Worm (Caenorhabditis elegans) whole organism, midembryonic: ENCODE measurements around the gene F22F4.4.

ENCODE experiments used
- cog-1 ChIP-seq: sonication (generic microtip); optimal IDR thresholded peaks from 2 replicates; lab custom pipeline; 2016; ENCODE audit warnings: missing genetic modification characterization, missing compliant biosample characterization
- ref-1 ChIP-seq: fragments of 200-800 bp; sonication (Bioruptor generic); conservative IDR thresholded peaks from 2 replicates; pipeline ENCODE4 v1.3.6; 2022; ENCODE audit warnings: missing genetic modification reagents, missing genetic modification characterization, missing compliant biosample characterization
- tab-1 ChIP-seq: fragments of 200-800 bp; sonication (Bioruptor generic); IDR thresholded peaks from 2 replicates; pipeline ENCODE4 v1.3.6; 2022; ENCODE audit warnings: missing genetic modification characterization, missing compliant biosample characterization
- ztf-29 ChIP-seq: fragments of 200-800 bp; sonication (Bioruptor generic); IDR thresholded peaks from 2 replicates; pipeline ENCODE4 v1.3.6; 2022; ENCODE audit warnings: missing genetic modification reagents, missing genetic modification characterization, missing compliant biosample characterization

- no peak for TF ChIP-seq ref-1 (GFP tag; lab: Robert Waterston, UW)
- no peak for TF ChIP-seq ztf-29 (GFP tag; lab: Robert Waterston, UW)
- no peak for TF ChIP-seq cog-1 (tag; lab: Kevin White, UChicago)
- no peak for TF ChIP-seq tab-1 (GFP tag; lab: Robert Waterston, UW)
Measured at ce11 chrX:5981698-5982097, 19.6 kb downstream of the F22F4.4 start.
